Worm (Caenorhabditis elegans) whole organism, L4/young adult: ENCODE data around the gene lin-45.

Experiments used
- W03F9.2 ChIP-seq: fragments of 150-350 bp; optimal IDR thresholded peaks from 2 replicates; lab custom pipeline; 2014; ENCODE audit warnings: missing biosample characterization, missing genetic modification characterization
- dao-5 ChIP-seq: sonication (generic microtip); optimal IDR thresholded peaks from 2 replicates; lab custom pipeline; 2016; ENCODE audit warnings: missing genotype, missing genetic modification characterization, moderate library complexity, missing compliant biosample characterization
- him-1 ChIP-seq: sonication (generic microtip); optimal IDR thresholded peaks from 2 replicates; lab custom pipeline; 2016; ENCODE audit warnings: missing genotype, missing genetic modification reagents, missing genetic modification characterization, missing compliant biosample characterization

- TF ChIP-seq dao-5 (tag; lab: Kevin White, UChicago): no peak
- no peak for TF ChIP-seq him-1 (tag; lab: Kevin White, UChicago)
- no peak for TF ChIP-seq W03F9.2
Observed at ce11 chrIV:6762416-6762815, 14.0 kb upstream of the lin-45 start, which contains the start of gene spd-3.
